Fruit fly (Drosophila melanogaster) whole organism, embryonic: ENCODE measurements around the gene Hmr.

Experiments used
- Atf6 ChIP-seq: fragments of 200-800 bp; sonication (Bioruptor generic); IDR thresholded peaks from 2 replicates; pipeline ENCODE4 v1.3.6; 2022; ENCODE audit warnings: missing biosample characterization, missing genetic modification characterization
- CG1024 ChIP-seq: fragments of 200-800 bp; sonication (Bioruptor generic); IDR thresholded peaks from 2 replicates; pipeline ENCODE4 v1.3.6; 2022; ENCODE audit warnings: missing biosample characterization, missing genetic modification characterization
- CG10543 ChIP-seq: fragments of 200-800 bp; sonication (Bioruptor generic); optimal IDR thresholded peaks from 3 replicates; lab custom pipeline; 2017; ENCODE audit warnings: missing biosample characterization, mild to moderate bottlenecking, missing genetic modification characterization, moderate library complexity
- CG10979 ChIP-seq: fragments of 200-800 bp; sonication (Bioruptor generic); optimal IDR thresholded peaks from 2 replicates; lab custom pipeline; 2018; ENCODE audit warnings: missing biosample characterization, mild to moderate bottlenecking, missing genetic modification characterization, moderate library complexity
- CG13775 ChIP-seq: fragments of 200-800 bp; sonication (Bioruptor generic); optimal IDR thresholded peaks from 3 replicates; lab custom pipeline; 2017; ENCODE audit warnings: missing biosample characterization, mild to moderate bottlenecking, missing genetic modification characterization
- CG15601 ChIP-seq: fragments of 200-800 bp; sonication (Bioruptor generic); optimal IDR thresholded peaks from 3 replicates; lab custom pipeline; 2019; ENCODE audit warnings: missing biosample characterization, mild to moderate bottlenecking, missing genetic modification characterization, moderate library complexity
- CG17568 ChIP-seq: fragments of 200-800 bp; sonication (Bioruptor generic); optimal IDR thresholded peaks from 2 replicates; lab custom pipeline; 2018; ENCODE audit warnings: missing biosample characterization, mild to moderate bottlenecking, missing genetic modification characterization, moderate library complexity
- CG17612 ChIP-seq: fragments of 200-800 bp; sonication (Bioruptor generic); IDR thresholded peaks from 2 replicates; pipeline ENCODE4 v1.3.6; 2022; ENCODE audit warnings: missing biosample characterization, missing genetic modification characterization
- CG2120 ChIP-seq: fragments of 200-800 bp; sonication (Bioruptor generic); optimal IDR thresholded peaks from 3 replicates; lab custom pipeline; 2016; ENCODE audit warnings: missing biosample characterization, missing genetic modification characterization
- CG2199 ChIP-seq: fragments of 200-800 bp; sonication (Bioruptor generic); IDR thresholded peaks from 3 replicates; pipeline ENCODE4 v1.3.6; 2022; ENCODE audit warnings: missing biosample characterization, missing genetic modification characterization
- CG31224 ChIP-seq: fragments of 200-800 bp; sonication (Bioruptor generic); IDR thresholded peaks from 2 replicates; pipeline ENCODE4 v1.3.6; 2022; ENCODE audit warnings: missing biosample characterization, missing genetic modification characterization
- CG5180 ChIP-seq: fragments of 200-800 bp; sonication (Bioruptor generic); optimal IDR thresholded peaks from 3 replicates; lab custom pipeline; 2017; ENCODE audit warnings: missing biosample characterization, missing genetic modification characterization, mild to moderate bottlenecking, moderate library complexity, missing genetic modification reagents
- CG6272 ChIP-seq: fragments of 200-800 bp; sonication (Bioruptor generic); IDR thresholded peaks from 2 replicates; pipeline ENCODE4 v1.3.6; 2022; ENCODE audit warnings: missing biosample characterization, missing genetic modification characterization
- CG8089 ChIP-seq: fragments of 200-800 bp; sonication (Bioruptor generic); optimal IDR thresholded peaks from 3 replicates; lab custom pipeline; 2016; ENCODE audit warnings: missing biosample characterization, missing genetic modification characterization
- CG8281 ChIP-seq: fragments of 200-800 bp; sonication (Bioruptor generic); optimal IDR thresholded peaks from 2 replicates; lab custom pipeline; 2018; ENCODE audit warnings: missing biosample characterization, mild to moderate bottlenecking, missing genetic modification characterization, moderate library complexity
- CG9727 ChIP-seq: fragments of 200-800 bp; sonication (Bioruptor generic); optimal IDR thresholded peaks from 3 replicates; lab custom pipeline; 2017; ENCODE audit warnings: missing biosample characterization, mild to moderate bottlenecking, missing genetic modification characterization
- CG9876 ChIP-seq: fragments of 200-800 bp; sonication (Bioruptor generic); optimal IDR thresholded peaks from 2 replicates; lab custom pipeline; 2016; ENCODE audit warnings: missing biosample characterization, missing genetic modification characterization
- CG9932 ChIP-seq: fragments of 200-800 bp; sonication (Bioruptor generic); IDR thresholded peaks from 2 replicates; pipeline ENCODE4 v1.3.6; 2022; ENCODE audit warnings: missing biosample characterization, missing genetic modification characterization
- Chrac-16 ChIP-seq: fragments of 200-800 bp; sonication (Bioruptor generic); optimal IDR thresholded peaks from 3 replicates; lab custom pipeline; 2016; ENCODE audit warnings: missing biosample characterization, missing genetic modification characterization
- Doc2 ChIP-seq: fragments of 200-800 bp; sonication (Bioruptor generic); IDR thresholded peaks from 2 replicates; pipeline ENCODE4 v1.3.6; 2022; ENCODE audit warnings: missing biosample characterization, missing genetic modification characterization
- Gsc ChIP-seq: fragments of 200-800 bp; sonication (Bioruptor generic); IDR thresholded peaks from 2 replicates; pipeline ENCODE4 v1.3.6; 2022; ENCODE audit warnings: missing biosample characterization, missing genetic modification characterization
- H2.0 ChIP-seq: fragments of 200-800 bp; sonication (Bioruptor generic); IDR thresholded peaks from 2 replicates; pipeline ENCODE4 v1.3.6; 2022; ENCODE audit warnings: missing biosample characterization, missing genetic modification characterization
- Hsf ChIP-seq: fragments of 200-800 bp; sonication (Bioruptor generic); optimal IDR thresholded peaks from 3 replicates; lab custom pipeline; 2016; ENCODE audit warnings: missing biosample characterization, missing genetic modification characterization
- Mrtf ChIP-seq: fragments of 200-800 bp; sonication (Bioruptor generic); IDR thresholded peaks from 3 replicates; pipeline ENCODE4 v1.3.6; 2022; ENCODE audit warnings: missing biosample characterization, missing genetic modification characterization
- Nf-YB ChIP-seq: fragments of 200-800 bp; sonication (Bioruptor generic); optimal IDR thresholded peaks from 3 replicates; lab custom pipeline; 2019; ENCODE audit warnings: missing biosample characterization, mild to moderate bottlenecking, missing genetic modification characterization, moderate library complexity
- Nf-YC ChIP-seq: fragments of 200-800 bp; optimal IDR thresholded peaks from 3 replicates; lab custom pipeline; 2019; ENCODE audit warnings: missing biosample characterization, mild to moderate bottlenecking, missing genetic modification characterization, moderate library complexity
- Sox100B ChIP-seq: fragments of 200-800 bp; sonication (Bioruptor generic); optimal IDR thresholded peaks from 3 replicates; lab custom pipeline; 2018; ENCODE audit warnings: missing biosample characterization, mild to moderate bottlenecking, missing genetic modification characterization
- Sox102F ChIP-seq: fragments of 200-800 bp; sonication (Bioruptor generic); optimal IDR thresholded peaks from 2 replicates; lab custom pipeline; 2018; ENCODE audit warnings: missing biosample characterization, mild to moderate bottlenecking, missing genetic modification characterization, moderate library complexity
- Vsx1 ChIP-seq: fragments of 200-800 bp; sonication (Bioruptor generic); optimal IDR thresholded peaks from 2 replicates; lab custom pipeline; 2017; ENCODE audit warnings: missing biosample characterization, mild to moderate bottlenecking, missing genetic modification characterization, missing genetic modification reagents
- bcd ChIP-seq: fragments of 200-800 bp; sonication (Bioruptor generic); optimal IDR thresholded peaks from 2 replicates; lab custom pipeline; 2017; ENCODE audit warnings: missing biosample characterization, mild to moderate bottlenecking, missing genetic modification characterization
- cwo ChIP-seq: fragments of 200-800 bp; sonication (Bioruptor generic); optimal IDR thresholded peaks from 3 replicates; lab custom pipeline; 2017; ENCODE audit warnings: missing biosample characterization, missing genetic modification characterization, mild to moderate bottlenecking, moderate library complexity, missing genetic modification reagents
- danr ChIP-seq: fragments of 200-800 bp; sonication (Bioruptor generic); IDR thresholded peaks from 2 replicates; pipeline ENCODE4 v1.3.6; 2022; ENCODE audit warnings: missing biosample characterization, missing genetic modification characterization
- dati ChIP-seq: fragments of 200-800 bp; sonication (Bioruptor generic); IDR thresholded peaks from 2 replicates; pipeline ENCODE4 v1.3.6; 2022; ENCODE audit warnings: missing biosample characterization, missing genetic modification characterization
- eyg ChIP-seq: fragments of 200-800 bp; sonication (Bioruptor generic); optimal IDR thresholded peaks from 3 replicates; lab custom pipeline; 2016; ENCODE audit warnings: missing biosample characterization, missing genetic modification characterization
- gcm ChIP-seq: fragments of 200-800 bp; sonication (Bioruptor generic); optimal IDR thresholded peaks from 2 replicates; lab custom pipeline; 2019; ENCODE audit warnings: missing biosample characterization, mild to moderate bottlenecking, missing genetic modification characterization, moderate library complexity
- jing ChIP-seq: fragments of 200-800 bp; sonication (Bioruptor generic); optimal IDR thresholded peaks from 2 replicates; lab custom pipeline; 2018; ENCODE audit warnings: missing biosample characterization, mild to moderate bottlenecking, missing genetic modification characterization
- kni ChIP-seq: fragments of 200-800 bp; sonication (Bioruptor generic); optimal IDR thresholded peaks from 3 replicates; lab custom pipeline; 2017; ENCODE audit warnings: mild to moderate bottlenecking, missing biosample characterization, missing genetic modification reagents, missing genetic modification characterization
- knrl ChIP-seq: fragments of 200-800 bp; sonication (Bioruptor generic); IDR thresholded peaks from 3 replicates; pipeline ENCODE4 v1.3.6; 2022; ENCODE audit warnings: missing biosample characterization, missing genetic modification characterization; ENCODE audit not compliant: partially characterized antibody
- pan ChIP-seq, 4 experiments: fragments of >200 bp in 3 of 4; fragments of 200-800 bp in 1 of 4; sonication (Bioruptor generic) in 1 of 4; optimal IDR thresholded peaks in 3 of 4; IDR thresholded peaks in 1 of 4; 2 replicates each; pipeline versions ENCODE4 v1.3.6 to Lab custom; 2017 to 2022; ENCODE audit warnings: missing biosample characterization in 2 of 4, missing genetic modification characterization in 2 of 4, mixed read lengths in 1 of 4
- pita ChIP-seq: fragments of 200-800 bp; sonication (Bioruptor generic); optimal IDR thresholded peaks from 2 replicates; lab custom pipeline; 2017; ENCODE audit warnings: missing biosample characterization, mild to moderate bottlenecking, missing genetic modification characterization
- pzg ChIP-seq: fragments of 200-800 bp; sonication (Bioruptor generic); optimal IDR thresholded peaks from 3 replicates; lab custom pipeline; 2018; ENCODE audit warnings: missing biosample characterization, mild to moderate bottlenecking, missing genetic modification characterization, moderate library complexity
- schlank ChIP-seq: fragments of 200-800 bp; sonication (Bioruptor generic); optimal IDR thresholded peaks from 2 replicates; lab custom pipeline; 2018; ENCODE audit warnings: missing biosample characterization, mild to moderate bottlenecking, missing genetic modification characterization
- sens ChIP-seq: fragments of 200-800 bp; sonication (Bioruptor generic); peaks from one replicate; lab custom pipeline; 2016; ENCODE audit warnings: missing biosample characterization, missing genetic modification characterization
- sima ChIP-seq: fragments of 200-800 bp; sonication (Bioruptor generic); optimal IDR thresholded peaks from 2 replicates; lab custom pipeline; 2016; ENCODE audit warnings: missing biosample characterization, missing genetic modification characterization
- sisA ChIP-seq: fragments of 200-800 bp; sonication (Bioruptor generic); IDR thresholded peaks from 2 replicates; pipeline ENCODE4 v1.3.6; 2022; ENCODE audit warnings: missing biosample characterization, missing genetic modification characterization
- sob ChIP-seq: fragments of 200-800 bp; sonication (Bioruptor generic); IDR thresholded peaks from 2 replicates; pipeline ENCODE4 v1.3.6; 2022; ENCODE audit warnings: missing biosample characterization, missing genetic modification characterization
- sqz ChIP-seq: fragments of 200-800 bp; sonication (Bioruptor generic); optimal IDR thresholded peaks from 3 replicates; lab custom pipeline; 2018; ENCODE audit warnings: missing biosample characterization, mild to moderate bottlenecking, missing genetic modification characterization
- ttk ChIP-seq: fragments of 200-800 bp; sonication (Bioruptor generic); IDR thresholded peaks from 2 replicates; pipeline ENCODE4 v2.1.2; 2022; ENCODE audit warnings: missing biosample characterization, missing genetic modification characterization
- unpg ChIP-seq: fragments of 200-800 bp; sonication (Bioruptor generic); optimal IDR thresholded peaks from 3 replicates; lab custom pipeline; 2018; ENCODE audit warnings: missing biosample characterization, mild to moderate bottlenecking, missing genetic modification characterization, moderate library complexity
- wek ChIP-seq: fragments of 200-800 bp; sonication (Bioruptor generic); optimal IDR thresholded peaks from 3 replicates; lab custom pipeline; 2018; ENCODE audit warnings: missing biosample characterization, mild to moderate bottlenecking, missing genetic modification characterization, moderate library complexity
- yki ChIP-seq: fragments of >200 bp; optimal IDR thresholded peaks from 3 replicates; lab custom pipeline; 2018

Hmr gene

DNA sequence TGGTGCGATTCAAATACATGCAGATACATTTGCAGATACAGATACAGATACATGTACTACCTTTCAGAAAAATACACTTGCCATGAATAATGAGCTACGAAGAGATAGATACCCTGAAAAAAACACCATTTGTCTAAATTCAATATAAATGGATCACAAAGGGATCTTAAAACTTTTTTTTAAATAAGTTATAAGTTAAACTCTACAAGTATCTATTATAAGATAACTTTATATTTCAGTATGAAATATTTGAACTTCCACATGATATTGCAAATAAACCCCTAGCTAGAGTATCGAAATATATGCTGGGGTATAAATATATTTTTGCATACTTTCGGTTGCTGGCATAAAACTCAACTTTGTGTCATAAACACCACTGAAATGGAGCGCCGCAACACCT lies 34.2 kb downstream of the Hmr start (continued):
- TF ChIP-seq Nf-YB (GFP tag; lab: Kevin White, UChicago) (peak; percentile 32), CG2120 (GFP tag; lab: Kevin White, UChicago) (peak; percentile 64), dati (GFP tag; lab: Robert Waterston, UW) (no peak), CG17568 (no peak), CG2199 (no peak), CG10543 (GFP tag; lab: Kevin White, UChicago) (no peak), CG6272 (GFP tag; lab: Robert Waterston, UW) (no peak), CG17612 (no peak), pan (optimal IDR thresholded peaks at IDR 0.05; lab: Kevin White, UChicago) (no peak), pan (GFP tag; optimal IDR thresholded peaks at IDR 0.05 in 1 of 2, IDR thresholded peaks at IDR 0.05 in 1 of 2) (peak in 1 of 2 experiments; percentile 64), sob (peak; percentile 54), gcm (GFP tag; lab: Kevin White, UChicago) (peak; percentile 26), unpg (peak; percentile 70), CG9932 (peak; percentile 54), CG8281 (tag; lab: Kevin White, UChicago) (no peak), H2.0 (GFP tag; lab: Robert Waterston, UW) (0 out of 2 replicates have a peak, but pooled peaks have one; percentile 4), Sox102F (peak; percentile 79), CG8089 (GFP tag; lab: Kevin White, UChicago) (no peak), Mrtf (GFP tag; lab: Robert Waterston, UW) (no peak), sima (GFP tag; lab: Kevin White, UChicago) (no peak), Hsf (GFP tag; lab: Kevin White, UChicago) (peak; percentile 12), Doc2 (GFP tag; lab: Robert Waterston, UW) (no peak), CG15601 (peak; percentile 21), CG31224 (peak; percentile 31; the same call in 1 of the 2 replicates), danr (no peak), eyg (no peak), CG9727 (peak; percentile 46), yki (lab: Kevin White, UChicago) (no peak), cwo (GFP tag; lab: Kevin White, UChicago) (peak; percentile 11), Sox100B (GFP tag; lab: Kevin White, UChicago) (peak; percentile 54), ttk (GFP tag; lab: Robert Waterston, UW) (no peak), Gsc (GFP tag; lab: Robert Waterston, UW) (no peak), jing (no peak), pita (GFP tag; lab: Kevin White, UChicago) (no peak), Atf6 (GFP tag; lab: Robert Waterston, UW) (no peak), kni (GFP tag; lab: Kevin White, UChicago) (no peak), schlank (no peak), Chrac-16 (GFP tag; lab: Kevin White, UChicago) (peak; percentile 28), CG1024 (GFP tag; lab: Robert Waterston, UW) (no peak), sisA (no peak), bcd (GFP tag; lab: Kevin White, UChicago) (peak; percentile 18), pzg (GFP tag; lab: Kevin White, UChicago) (no peak), sqz (GFP tag; lab: Kevin White, UChicago) (no peak), Vsx1 (GFP tag; lab: Kevin White, UChicago) (no peak), CG5180 (GFP tag; lab: Kevin White, UChicago) (peak; percentile 7), CG9876 (GFP tag; lab: Kevin White, UChicago) (no peak), CG10979 (tag; lab: Kevin White, UChicago) (peak; percentile 48), knrl (GFP tag; lab: Robert Waterston, UW) (no peak), sens (GFP tag; lab: Kevin White, UChicago) (peak; percentile 9), Nf-YC (tag; lab: Kevin White, UChicago) (peak; percentile 19), wek (no peak), CG13775 (GFP tag; lab: Kevin White, UChicago) (peak; percentile 10)
